Fruit fly (Drosophila melanogaster) whole organism, embryonic: ENCODE results near the gene dhd.
A peak's percentile ranks its signal among the peaks of the same experiment; 100 is the strongest.

ENCODE experiments used
- Atf3 ChIP-seq: fragments of 200-800 bp; sonication (Bioruptor generic); optimal IDR thresholded peaks from 3 replicates; lab custom pipeline; 2016; ENCODE audit warnings: missing biosample characterization, missing genetic modification characterization
- CG1024 ChIP-seq: fragments of 200-800 bp; sonication (Bioruptor generic); IDR thresholded peaks from 2 replicates; pipeline ENCODE4 v1.3.6; 2022; ENCODE audit warnings: missing biosample characterization, missing genetic modification characterization
- CG10267 ChIP-seq: fragments of 200-800 bp; sonication (Bioruptor generic); optimal IDR thresholded peaks from 2 replicates; lab custom pipeline; 2018; ENCODE audit warnings: missing biosample characterization, mild to moderate bottlenecking, missing genetic modification characterization, moderate library complexity
- CG12744 ChIP-seq: fragments of 200-800 bp; sonication (Bioruptor generic); optimal IDR thresholded peaks from 2 replicates; lab custom pipeline; 2016; ENCODE audit warnings: missing biosample characterization, missing genetic modification characterization
- CG13123 ChIP-seq: fragments of 200-800 bp; sonication (Bioruptor generic); optimal IDR thresholded peaks from 2 replicates; lab custom pipeline; 2016; ENCODE audit warnings: missing biosample characterization, missing genetic modification characterization
- CG15269 ChIP-seq: fragments of 200-800 bp; sonication (Bioruptor generic); optimal IDR thresholded peaks from 2 replicates; lab custom pipeline; 2018; ENCODE audit warnings: missing biosample characterization, mild to moderate bottlenecking, missing genetic modification characterization, moderate library complexity
- CG15696 ChIP-seq: fragments of 200-800 bp; sonication (Bioruptor generic); optimal IDR thresholded peaks from 2 replicates; lab custom pipeline; 2019; ENCODE audit warnings: missing biosample characterization, mild to moderate bottlenecking, missing genetic modification characterization, moderate library complexity
- CG1603 ChIP-seq: fragments of 200-800 bp; sonication (Bioruptor generic); optimal IDR thresholded peaks from 2 replicates; lab custom pipeline; 2019; ENCODE audit warnings: missing biosample characterization, mild to moderate bottlenecking, missing genetic modification characterization, moderate library complexity
- CG17568 ChIP-seq: fragments of 200-800 bp; sonication (Bioruptor generic); optimal IDR thresholded peaks from 2 replicates; lab custom pipeline; 2018; ENCODE audit warnings: missing biosample characterization, mild to moderate bottlenecking, missing genetic modification characterization, moderate library complexity
- CG2116 ChIP-seq: fragments of 200-800 bp; sonication (Bioruptor generic); optimal IDR thresholded peaks from 3 replicates; lab custom pipeline; 2018; ENCODE audit warnings: missing biosample characterization, mild to moderate bottlenecking, missing genetic modification characterization
- CG2120 ChIP-seq: fragments of 200-800 bp; sonication (Bioruptor generic); optimal IDR thresholded peaks from 3 replicates; lab custom pipeline; 2016; ENCODE audit warnings: missing biosample characterization, missing genetic modification characterization
- CG2712 ChIP-seq: fragments of 200-800 bp; optimal IDR thresholded peaks from 3 replicates; lab custom pipeline; 2019; ENCODE audit warnings: missing biosample characterization, mild to moderate bottlenecking, missing genetic modification characterization, moderate library complexity
- CG2889 ChIP-seq: fragments of 200-800 bp; sonication (Bioruptor generic); IDR thresholded peaks from 3 replicates; pipeline ENCODE4 v1.3.6; 2022; ENCODE audit warnings: missing biosample characterization, missing genetic modification characterization
- CG31365 ChIP-seq: fragments of 200-800 bp; sonication (Bioruptor generic); optimal IDR thresholded peaks from 2 replicates; lab custom pipeline; 2018; ENCODE audit warnings: missing biosample characterization, mild to moderate bottlenecking, missing genetic modification characterization
- CG3838 ChIP-seq: fragments of 200-800 bp; sonication (Bioruptor generic); optimal IDR thresholded peaks from 3 replicates; lab custom pipeline; 2016; ENCODE audit warnings: missing biosample characterization, missing genetic modification characterization
- CG4707 ChIP-seq: fragments of 200-800 bp; sonication (Bioruptor generic); optimal IDR thresholded peaks from 2 replicates; lab custom pipeline; 2018; ENCODE audit warnings: missing biosample characterization, mild to moderate bottlenecking, missing genetic modification characterization, moderate library complexity
- CG6854 ChIP-seq: fragments of 200-800 bp; sonication (Bioruptor generic); optimal IDR thresholded peaks from 3 replicates; lab custom pipeline; 2017; ENCODE audit warnings: missing biosample characterization, mild to moderate bottlenecking, missing genetic modification characterization
- CG7271 ChIP-seq: fragments of 200-800 bp; sonication (Bioruptor generic); optimal IDR thresholded peaks from 2 replicates; lab custom pipeline; 2018; ENCODE audit warnings: missing biosample characterization, mild to moderate bottlenecking, missing genetic modification characterization, moderate library complexity
- CG7556 ChIP-seq: fragments of 200-800 bp; sonication (Bioruptor generic); optimal IDR thresholded peaks from 2 replicates; lab custom pipeline; 2017; ENCODE audit warnings: missing biosample characterization, mild to moderate bottlenecking, missing genetic modification characterization
- CHES-1-like ChIP-seq: fragments of 200-800 bp; sonication (Bioruptor generic); optimal IDR thresholded peaks from 2 replicates; lab custom pipeline; 2016; ENCODE audit warnings: missing biosample characterization, missing genetic modification characterization
- Camta ChIP-seq: fragments of 200-800 bp; sonication (Bioruptor generic); optimal IDR thresholded peaks from 2 replicates; lab custom pipeline; 2016; ENCODE audit warnings: missing biosample characterization, missing genetic modification characterization
- Chrac-16 ChIP-seq: fragments of 200-800 bp; sonication (Bioruptor generic); optimal IDR thresholded peaks from 3 replicates; lab custom pipeline; 2016; ENCODE audit warnings: missing biosample characterization, missing genetic modification characterization
- Dek ChIP-seq: fragments of 200-800 bp; sonication (Bioruptor generic); optimal IDR thresholded peaks from 3 replicates; lab custom pipeline; 2019; ENCODE audit warnings: missing biosample characterization, mild to moderate bottlenecking, missing genetic modification characterization, moderate library complexity
- HLH54F ChIP-seq: fragments of 200-800 bp; sonication (Bioruptor generic); optimal IDR thresholded peaks from 3 replicates; lab custom pipeline; 2016; ENCODE audit warnings: missing biosample characterization, missing genetic modification characterization
- Hand ChIP-seq: fragments of 200-800 bp; sonication (Bioruptor generic); optimal IDR thresholded peaks from 2 replicates; lab custom pipeline; 2017; ENCODE audit warnings: mild to moderate bottlenecking, missing biosample characterization, missing genetic modification reagents, missing genetic modification characterization
- Max ChIP-seq: fragments of 200-800 bp; sonication (Bioruptor generic); optimal IDR thresholded peaks from 2 replicates; lab custom pipeline; 2016; ENCODE audit warnings: missing biosample characterization, mild to moderate bottlenecking, missing genetic modification characterization
- Meics ChIP-seq: fragments of 200-800 bp; sonication (Bioruptor generic); optimal IDR thresholded peaks from 2 replicates; lab custom pipeline; 2017; ENCODE audit warnings: missing biosample characterization, mild to moderate bottlenecking, missing genetic modification characterization
- NFAT ChIP-seq: fragments of 200-800 bp; sonication (Bioruptor generic); IDR thresholded peaks from 2 replicates; pipeline ENCODE4 v1.3.6; 2022; ENCODE audit warnings: missing biosample characterization, missing genetic modification characterization
- Sox100B ChIP-seq: fragments of 200-800 bp; sonication (Bioruptor generic); optimal IDR thresholded peaks from 3 replicates; lab custom pipeline; 2018; ENCODE audit warnings: missing biosample characterization, mild to moderate bottlenecking, missing genetic modification characterization
- chif ChIP-seq, 2 experiments: fragments of 200-800 bp; sonication (Bioruptor generic); optimal IDR thresholded peaks; 3 replicates each; lab custom pipeline; 2016; ENCODE audit warnings: missing biosample characterization in 2 of 2, missing genetic modification characterization in 2 of 2
- dmrt11E ChIP-seq: fragments of 200-800 bp; sonication (Bioruptor generic); optimal IDR thresholded peaks from 3 replicates; lab custom pipeline; 2018; ENCODE audit warnings: missing biosample characterization, mild to moderate bottlenecking, missing genetic modification characterization, moderate library complexity
- eve ChIP-seq, 2 experiments: fragments of >200 bp; optimal IDR thresholded peaks; 2 replicates each; lab custom pipeline; 2017; ENCODE audit warnings: missing biosample characterization in 2 of 2, missing genetic modification characterization in 2 of 2
- fd64A ChIP-seq: fragments of 200-800 bp; sonication (Bioruptor generic); optimal IDR thresholded peaks from 3 replicates; lab custom pipeline; 2018; ENCODE audit warnings: missing biosample characterization, mild to moderate bottlenecking, missing genetic modification characterization
- fd96Cb ChIP-seq: fragments of 200-800 bp; sonication (Bioruptor generic); optimal IDR thresholded peaks from 2 replicates; lab custom pipeline; 2018; ENCODE audit warnings: missing biosample characterization, mild to moderate bottlenecking, missing genetic modification characterization, moderate library complexity
- grau ChIP-seq: fragments of 200-800 bp; optimal IDR thresholded peaks from 3 replicates; lab custom pipeline; 2019; ENCODE audit warnings: missing biosample characterization, mild to moderate bottlenecking, missing genetic modification characterization, moderate library complexity
- hbn ChIP-seq: fragments of 200-800 bp; sonication (Bioruptor generic); IDR thresholded peaks from 2 replicates; pipeline ENCODE4 v1.3.6; 2022; ENCODE audit warnings: missing biosample characterization, missing genetic modification characterization; ENCODE audit not compliant: partially characterized antibody
- insv ChIP-seq, 2 experiments: fragments of 200-800 bp; sonication (Bioruptor generic); optimal IDR thresholded peaks; 3 replicates each; lab custom pipeline; 2016 to 2018; ENCODE audit warnings: missing biosample characterization in 2 of 2, missing genetic modification characterization in 2 of 2
- klu ChIP-seq: fragments of 200-800 bp; sonication (Bioruptor generic); IDR thresholded peaks from 2 replicates; pipeline ENCODE4 v1.3.6; 2022; ENCODE audit warnings: missing biosample characterization, missing genetic modification characterization
- mam ChIP-seq: fragments of 200-800 bp; sonication (Bioruptor generic); optimal IDR thresholded peaks from 3 replicates; lab custom pipeline; 2016; ENCODE audit warnings: missing biosample characterization, missing genetic modification characterization
- onecut ChIP-seq: fragments of 200-800 bp; sonication (Bioruptor generic); IDR thresholded peaks from 2 replicates; pipeline ENCODE4 v1.3.6; 2022; ENCODE audit warnings: missing biosample characterization, missing genetic modification characterization
- pb ChIP-seq: fragments of 200-800 bp; sonication (Bioruptor generic); optimal IDR thresholded peaks from 3 replicates; lab custom pipeline; 2016; ENCODE audit warnings: missing biosample characterization, missing genetic modification characterization
- pfk ChIP-seq: fragments of 200-800 bp; sonication (Bioruptor generic); optimal IDR thresholded peaks from 2 replicates; lab custom pipeline; 2018; ENCODE audit warnings: missing biosample characterization, mild to moderate bottlenecking, missing genetic modification characterization, moderate library complexity
- pita ChIP-seq: fragments of 200-800 bp; sonication (Bioruptor generic); optimal IDR thresholded peaks from 2 replicates; lab custom pipeline; 2017; ENCODE audit warnings: missing biosample characterization, mild to moderate bottlenecking, missing genetic modification characterization
- sens-2 ChIP-seq: fragments of 200-800 bp; sonication (Bioruptor generic); IDR thresholded peaks from 2 replicates; pipeline ENCODE4 v1.3.6; 2022; ENCODE audit warnings: missing biosample characterization, missing genetic modification characterization
- shn ChIP-seq: fragments of 200-800 bp; sonication (Bioruptor generic); optimal IDR thresholded peaks from 3 replicates; lab custom pipeline; 2016; ENCODE audit warnings: missing biosample characterization, missing genetic modification characterization
- sisA ChIP-seq: fragments of 200-800 bp; sonication (Bioruptor generic); IDR thresholded peaks from 2 replicates; pipeline ENCODE4 v1.3.6; 2022; ENCODE audit warnings: missing biosample characterization, missing genetic modification characterization
- sna ChIP-seq: fragments of 200-800 bp; sonication (Bioruptor generic); IDR thresholded peaks from 2 replicates; pipeline ENCODE4 v1.3.6; 2022; ENCODE audit warnings: missing biosample characterization, missing genetic modification characterization; ENCODE audit not compliant: partially characterized antibody
- sob ChIP-seq: fragments of 200-800 bp; sonication (Bioruptor generic); IDR thresholded peaks from 2 replicates; pipeline ENCODE4 v1.3.6; 2022; ENCODE audit warnings: missing biosample characterization, missing genetic modification characterization
- tap ChIP-seq: fragments of 200-800 bp; optimal IDR thresholded peaks from 3 replicates; lab custom pipeline; 2019; ENCODE audit warnings: missing biosample characterization, mild to moderate bottlenecking, missing genetic modification characterization, moderate library complexity
- tgo ChIP-seq: fragments of 200-800 bp; sonication (Bioruptor generic); IDR thresholded peaks from 3 replicates; pipeline ENCODE4 v1.3.6; 2022; ENCODE audit warnings: missing biosample characterization, missing genetic modification characterization
- unpg ChIP-seq: fragments of 200-800 bp; sonication (Bioruptor generic); optimal IDR thresholded peaks from 3 replicates; lab custom pipeline; 2018; ENCODE audit warnings: missing biosample characterization, mild to moderate bottlenecking, missing genetic modification characterization, moderate library complexity
- usp ChIP-seq: fragments of >200 bp; optimal IDR thresholded peaks from 2 replicates; lab custom pipeline; 2017; ENCODE audit warnings: missing biosample characterization, missing genetic modification characterization

Gene dhd

dm6 chrX:5358813-5359212, 46.8 kb downstream of the dhd start (continued):
- TF ChIP-seq pita = no peak
- TF ChIP-seq CG1603 (tag; lab: Kevin White, UChicago) = no peak
- TF ChIP-seq pb (GFP tag; lab: Kevin White, UChicago) = no peak
- TF ChIP-seq CG4707 (GFP tag; lab: Kevin White, UChicago) = no peak
- peak; percentile 2 for TF ChIP-seq CG2120 (GFP tag; lab: Kevin White, UChicago)
- no peak for TF ChIP-seq klu (GFP tag; lab: Robert Waterston, UW)
- TF ChIP-seq CG2889 (GFP tag; lab: Robert Waterston, UW) = no peak
- TF ChIP-seq unpg (GFP tag; lab: Kevin White, UChicago) = no peak
- no peak for TF ChIP-seq fd64A (GFP tag; lab: Kevin White, UChicago)
- no peak for TF ChIP-seq usp (GFP tag; lab: Kevin White, UChicago)
- TF ChIP-seq Meics (GFP tag; lab: Kevin White, UChicago) = peak; percentile 38
- TF ChIP-seq grau = peak; percentile 21
- no peak for TF ChIP-seq Max (GFP tag; lab: Kevin White, UChicago)
- TF ChIP-seq sob (GFP tag; lab: Robert Waterston, UW) = no peak
- no peak for TF ChIP-seq CG31365
- no peak for TF ChIP-seq hbn (GFP tag; lab: Robert Waterston, UW)
- no peak for TF ChIP-seq onecut (GFP tag; lab: Robert Waterston, UW)
- no peak for TF ChIP-seq CG17568 (GFP tag; lab: Kevin White, UChicago)
- no peak for TF ChIP-seq CHES-1-like (GFP tag; lab: Kevin White, UChicago)
- TF ChIP-seq NFAT (GFP tag; lab: Robert Waterston, UW) = no peak
- no peak for TF ChIP-seq pfk (GFP tag; lab: Kevin White, UChicago)
- no peak for TF ChIP-seq sna (GFP tag; lab: Robert Waterston, UW)
- no peak for TF ChIP-seq insv (GFP tag; optimal IDR thresholded peaks at IDR 0.05; lab: Kevin White, UChicago)
- peak; percentile 10 for TF ChIP-seq CG12744
- TF ChIP-seq shn (GFP tag; lab: Kevin White, UChicago) = no peak
- TF ChIP-seq sens-2 (GFP tag; lab: Robert Waterston, UW) = no peak
- TF ChIP-seq tap (tag; lab: Kevin White, UChicago) = no peak
- peak; percentile 19 for TF ChIP-seq CG7556 (GFP tag; lab: Kevin White, UChicago)
- no peak for TF ChIP-seq HLH54F
- no peak for TF ChIP-seq Hand (GFP tag; lab: Kevin White, UChicago)
- no peak for TF ChIP-seq tgo (GFP tag; lab: Robert Waterston, UW)
- TF ChIP-seq mam (GFP tag; lab: Kevin White, UChicago) = no peak
- no peak for TF ChIP-seq chif (GFP tag; optimal IDR thresholded peaks at IDR 0.05; lab: Kevin White, UChicago)
- no peak for TF ChIP-seq eve (GFP tag; optimal IDR thresholded peaks at IDR 0.05; lab: Kevin White, UChicago)
- TF ChIP-seq CG2116 (GFP tag; lab: Kevin White, UChicago) = no peak
- TF ChIP-seq CG10267 (tag; lab: Kevin White, UChicago) = peak; percentile 2
- TF ChIP-seq fd96Cb (tag; lab: Kevin White, UChicago) = no peak
- TF ChIP-seq dmrt11E (tag; lab: Kevin White, UChicago) = no peak
- peak; percentile 7 for TF ChIP-seq CG15269 (tag; lab: Kevin White, UChicago)
- TF ChIP-seq CG1024 = no peak
- no peak for TF ChIP-seq Atf3
- no peak for TF ChIP-seq CG6854
- TF ChIP-seq CG13123 = no peak
- no peak for TF ChIP-seq CG7271 (tag; lab: Kevin White, UChicago)
- TF ChIP-seq Dek (tag; lab: Kevin White, UChicago) = no peak
- no peak for TF ChIP-seq Chrac-16
- TF ChIP-seq CG15696 (tag; lab: Kevin White, UChicago) = peak; percentile 3
- TF ChIP-seq CG2712 (tag; lab: Kevin White, UChicago) = no peak
- TF ChIP-seq Camta (GFP tag; lab: Kevin White, UChicago) = no peak
- no peak for TF ChIP-seq sisA (GFP tag; lab: Robert Waterston, UW)
- no peak for TF ChIP-seq Sox100B (GFP tag; lab: Kevin White, UChicago)
- TF ChIP-seq CG3838 (GFP tag; lab: Kevin White, UChicago) = no peak
